Worm (Caenorhabditis elegans) whole organism, early embryonic: Measurements from ENCODE around the gene srg-46.

Source experiments
- F13C5.2 ChIP-seq: sonication (generic microtip); optimal IDR thresholded peaks from 2 replicates; lab custom pipeline; 2017; ENCODE audit warnings: mild to moderate bottlenecking, missing genetic modification characterization, inconsistent platforms, missing compliant biosample characterization
- aly-1 ChIP-seq: sonication (generic microtip); optimal IDR thresholded peaks from 2 replicates; lab custom pipeline; 2016; ENCODE audit warnings: missing genetic modification characterization, missing compliant biosample characterization
- ama-1 ChIP-seq: fragments of 150-350 bp; optimal IDR thresholded peaks from 2 replicates; lab custom pipeline; 2014
- ceh-13 ChIP-seq: fragments of 200-800 bp; sonication (Bioruptor generic); optimal IDR thresholded peaks from 2 replicates; lab custom pipeline; 2018; ENCODE audit warnings: mild to moderate bottlenecking, missing genetic modification characterization, missing compliant biosample characterization
- ets-7 ChIP-seq: sonication (generic microtip); optimal IDR thresholded peaks from 2 replicates; lab custom pipeline; 2016; ENCODE audit warnings: missing genotype, missing genetic modification characterization, missing compliant biosample characterization
- flt-1 ChIP-seq: fragments of 200-800 bp; sonication (Bioruptor generic); IDR thresholded peaks from 2 replicates; pipeline ENCODE4 v1.3.6; 2022; ENCODE audit warnings: missing genetic modification characterization, missing compliant biosample characterization
- hmbx-1 ChIP-seq: sonication (generic microtip); optimal IDR thresholded peaks from 2 replicates; lab custom pipeline; 2016; ENCODE audit warnings: mild to moderate bottlenecking, missing genetic modification characterization, missing compliant biosample characterization
- hmg-4 ChIP-seq: fragments of 200-800 bp; sonication (Bioruptor generic); optimal IDR thresholded peaks from 2 replicates; lab custom pipeline; 2018; ENCODE audit warnings: mild to moderate bottlenecking, missing genetic modification characterization, missing compliant biosample characterization
- hnd-1 ChIP-seq: sonication (generic microtip); optimal IDR thresholded peaks from 2 replicates; lab custom pipeline; 2016; ENCODE audit warnings: missing genetic modification characterization, missing compliant biosample characterization
- scrt-1 ChIP-seq: fragments of 200-800 bp; sonication (Bioruptor generic); IDR thresholded peaks from 2 replicates; pipeline ENCODE4 v1.3.6; 2022; ENCODE audit warnings: missing genetic modification characterization, missing compliant biosample characterization
- tbx-37 ChIP-seq: fragments of 200-800 bp; sonication (Bioruptor generic); conservative IDR thresholded peaks from 2 replicates; pipeline ENCODE4 v1.3.6; 2022; ENCODE audit warnings: missing genetic modification reagents, missing genetic modification characterization, missing compliant biosample characterization
- tra-4 ChIP-seq: sonication (generic microtip); optimal IDR thresholded peaks from 2 replicates; lab custom pipeline; 2017; ENCODE audit warnings: missing genetic modification characterization, missing compliant biosample characterization

- TF ChIP-seq flt-1 (GFP tag; lab: Robert Waterston, UW) = no peak
- TF ChIP-seq ama-1 (lab: Kevin White, UChicago) = no peak
- TF ChIP-seq hmbx-1 (tag; lab: Kevin White, UChicago) = no peak
- no peak for TF ChIP-seq ceh-13 (GFP tag; lab: Kevin White, UChicago)
- no peak for TF ChIP-seq aly-1 (tag; lab: Kevin White, UChicago)
- no peak for TF ChIP-seq ets-7 (tag; lab: Kevin White, UChicago)
- TF ChIP-seq hnd-1 (tag; lab: Kevin White, UChicago) = no peak
- TF ChIP-seq hmg-4 (GFP tag; lab: Kevin White, UChicago) = no peak
- TF ChIP-seq scrt-1 = no peak
- no peak for TF ChIP-seq tra-4 (tag; lab: Kevin White, UChicago)
- no peak for TF ChIP-seq F13C5.2 (tag; lab: Kevin White, UChicago)
- no peak for TF ChIP-seq tbx-37
Observed at ce11 chrV:13410688-13411087, 47.2 kb downstream of the srg-46 start, which contains the start of gene F53F1.4.
